Worm (Caenorhabditis elegans) whole organism, L2 larva: ENCODE measurements around the gene fbxa-181.

ENCODE experiments used
- C34F6.9 ChIP-seq: fragments of 150-350 bp; optimal IDR thresholded peaks from 2 replicates; lab custom pipeline; 2014; ENCODE audit warnings: missing biosample characterization, missing genetic modification characterization
- F13H6.1 ChIP-seq: sonication (generic microtip); optimal IDR thresholded peaks from 2 replicates; lab custom pipeline; 2016; ENCODE audit warnings: missing genetic modification characterization, missing compliant biosample characterization
- R02D3.7 ChIP-seq: fragments of 150-350 bp; optimal IDR thresholded peaks from 2 replicates; lab custom pipeline; 2014; ENCODE audit warnings: missing biosample characterization, missing genetic modification characterization
- Y55F3AM.14 ChIP-seq: fragments of 200-800 bp; sonication (Bioruptor generic); optimal IDR thresholded peaks from 2 replicates; lab custom pipeline; 2018; ENCODE audit warnings: mild to moderate bottlenecking, missing genetic modification characterization, missing compliant biosample characterization
- ZK546.5 ChIP-seq: sonication (generic microtip); optimal IDR thresholded peaks from 2 replicates; lab custom pipeline; 2017; ENCODE audit warnings: missing biosample characterization, missing genetic modification characterization
- alr-1 ChIP-seq: fragments of 150-350 bp; optimal IDR thresholded peaks from 2 replicates; lab custom pipeline; 2014; ENCODE audit warnings: missing biosample characterization, missing genetic modification characterization
- aly-2 ChIP-seq: fragments of 150-350 bp; optimal IDR thresholded peaks from 2 replicates; lab custom pipeline; 2014; ENCODE audit warnings: missing biosample characterization, missing genetic modification characterization
- ama-1 ChIP-seq: fragments of 150-350 bp; optimal IDR thresholded peaks from 2 replicates; lab custom pipeline; 2018; ENCODE audit warnings: inconsistent platforms
- blmp-1 ChIP-seq: sonication (generic microtip); optimal IDR thresholded peaks from 2 replicates; lab custom pipeline; 2017; ENCODE audit warnings: missing genetic modification characterization, mild to moderate bottlenecking, missing compliant biosample characterization, antibody characterized with exemption, moderate library complexity; ENCODE audit not compliant: insufficient read depth
- ceh-16 ChIP-seq: fragments of 150-350 bp; optimal IDR thresholded peaks from 2 replicates; lab custom pipeline; 2014; ENCODE audit warnings: missing biosample characterization, missing genetic modification characterization
- ceh-82 ChIP-seq: fragments of 150-350 bp; optimal IDR thresholded peaks from 2 replicates; lab custom pipeline; 2014; ENCODE audit warnings: missing biosample characterization, missing genetic modification characterization
- crh-2 ChIP-seq: sonication (generic microtip); optimal IDR thresholded peaks from 2 replicates; lab custom pipeline; 2017; ENCODE audit warnings: missing biosample characterization, missing genetic modification characterization
- dmd-4 ChIP-seq: sonication (generic microtip); optimal IDR thresholded peaks from 2 replicates; lab custom pipeline; 2017; ENCODE audit warnings: missing biosample characterization, missing genetic modification characterization
- egl-27 ChIP-seq: sonication (generic microtip); optimal IDR thresholded peaks from 3 replicates; lab custom pipeline; 2017; ENCODE audit warnings: missing biosample characterization, missing genetic modification reagents, missing genetic modification characterization
- elt-1 ChIP-seq: fragments of 150-350 bp; optimal IDR thresholded peaks from 2 replicates; lab custom pipeline; 2014; ENCODE audit warnings: missing biosample characterization, missing genetic modification characterization
- elt-3 ChIP-seq: sonication (generic microtip); optimal IDR thresholded peaks from 2 replicates; lab custom pipeline; 2017; ENCODE audit warnings: missing biosample characterization, missing genetic modification characterization
- fos-1 ChIP-seq: fragments of 150-350 bp; optimal IDR thresholded peaks from 2 replicates; lab custom pipeline; 2014; ENCODE audit warnings: missing biosample characterization, missing genetic modification characterization
- gmeb-1 ChIP-seq: fragments of 150-350 bp; optimal IDR thresholded peaks from 2 replicates; lab custom pipeline; 2014; ENCODE audit warnings: missing biosample characterization, missing genetic modification characterization
- lin-11 ChIP-seq: fragments of 150-350 bp; sonication (generic microtip); optimal IDR thresholded peaks from 2 replicates; lab custom pipeline; 2014; ENCODE audit warnings: missing biosample characterization, missing genetic modification characterization, inconsistent platforms, mixed read lengths
- lin-13 ChIP-seq: fragments of 150-350 bp; optimal IDR thresholded peaks from 2 replicates; lab custom pipeline; 2014; ENCODE audit warnings: missing biosample characterization, missing genetic modification reagents, missing genetic modification characterization
- lin-39 ChIP-seq: fragments of 150-350 bp; optimal IDR thresholded peaks from 2 replicates; lab custom pipeline; 2014; ENCODE audit warnings: missing biosample characterization, missing genetic modification reagents, missing genetic modification characterization
- lsy-2 ChIP-seq, 2 experiments: fragments of 150-350 bp in 1 of 2; sonication (generic microtip) in 1 of 2; optimal IDR thresholded peaks; 2 replicates each; lab custom pipeline; 2014 to 2017; ENCODE audit warnings: missing biosample characterization in 2 of 2, missing genetic modification characterization in 2 of 2
- mab-5 ChIP-seq: fragments of 150-350 bp; optimal IDR thresholded peaks from 2 replicates; lab custom pipeline; 2014; ENCODE audit warnings: missing biosample characterization, missing genetic modification characterization
- mbf-1 ChIP-seq: sonication (generic microtip); optimal IDR thresholded peaks from 2 replicates; lab custom pipeline; 2017; ENCODE audit warnings: missing biosample characterization, missing genetic modification characterization
- mdl-1 ChIP-seq, 2 experiments: fragments of 150-350 bp in 1 of 2; sonication (generic microtip) in 1 of 2; optimal IDR thresholded peaks; 2 replicates each; lab custom pipeline; 2017; ENCODE audit warnings: missing biosample characterization in 2 of 2, missing genetic modification characterization in 2 of 2
- nhr-10 ChIP-seq: sonication (generic microtip); optimal IDR thresholded peaks from 2 replicates; lab custom pipeline; 2017; ENCODE audit warnings: missing biosample characterization, missing genetic modification characterization
- nhr-12 ChIP-seq: fragments of 150-350 bp; optimal IDR thresholded peaks from 2 replicates; lab custom pipeline; 2014; ENCODE audit warnings: missing biosample characterization, missing genetic modification characterization
- nhr-129 ChIP-seq: fragments of 150-350 bp; optimal IDR thresholded peaks from 2 replicates; lab custom pipeline; 2014; ENCODE audit warnings: missing biosample characterization, missing genetic modification characterization
- nhr-21 ChIP-seq: fragments of 150-350 bp; optimal IDR thresholded peaks from 2 replicates; lab custom pipeline; 2014; ENCODE audit warnings: missing biosample characterization, missing genetic modification characterization
- nhr-23 ChIP-seq: fragments of 150-350 bp; optimal IDR thresholded peaks from 2 replicates; lab custom pipeline; 2014; ENCODE audit warnings: missing biosample characterization, missing genetic modification reagents, missing genetic modification characterization
- nhr-237 ChIP-seq: fragments of 150-350 bp; optimal IDR thresholded peaks from 2 replicates; lab custom pipeline; 2014; ENCODE audit warnings: missing biosample characterization, missing genetic modification characterization
- nhr-25 ChIP-seq: fragments of 150-350 bp; sonication (generic microtip); optimal IDR thresholded peaks from 3 replicates; lab custom pipeline; 2014; ENCODE audit warnings: missing biosample characterization, missing genetic modification characterization
- nhr-6 ChIP-seq: fragments of 150-350 bp; optimal IDR thresholded peaks from 2 replicates; lab custom pipeline; 2014; ENCODE audit warnings: missing biosample characterization, missing genetic modification characterization
- nhr-77 ChIP-seq: fragments of 150-350 bp; optimal IDR thresholded peaks from 2 replicates; lab custom pipeline; 2014; ENCODE audit warnings: missing biosample characterization, missing genetic modification characterization
- sem-4 ChIP-seq: fragments of 150-350 bp; optimal IDR thresholded peaks from 2 replicates; lab custom pipeline; 2014; ENCODE audit warnings: missing biosample characterization, missing genetic modification reagents, missing genetic modification characterization
- skn-1 ChIP-seq: sonication (generic microtip); optimal IDR thresholded peaks from 2 replicates; lab custom pipeline; 2017; ENCODE audit warnings: missing biosample characterization, missing genetic modification characterization
- sma-3 ChIP-seq: sonication (generic microtip); optimal IDR thresholded peaks from 2 replicates; lab custom pipeline; 2016; ENCODE audit warnings: missing genetic modification reagents, missing genetic modification characterization, missing compliant biosample characterization
- sma-9 ChIP-seq, 2 experiments: fragments of 150-350 bp in 1 of 2; sonication (generic microtip) in 1 of 2; optimal IDR thresholded peaks; 2 replicates each; lab custom pipeline; 2014 to 2016; ENCODE audit warnings: missing genetic modification characterization in 2 of 2, mild to moderate bottlenecking in 1 of 2, missing biosample characterization in 1 of 2, missing compliant biosample characterization in 1 of 2, missing genetic modification reagents in 1 of 2, moderate library complexity in 1 of 2
- snpc-4 ChIP-seq: fragments of 150-350 bp; optimal IDR thresholded peaks from 2 replicates; lab custom pipeline; 2014; ENCODE audit warnings: missing biosample characterization, missing genetic modification characterization
- unc-55 ChIP-seq: fragments of 150-350 bp; sonication (generic microtip); optimal IDR thresholded peaks from 3 replicates; lab custom pipeline; 2014; ENCODE audit warnings: missing biosample characterization, missing genetic modification reagents, missing genetic modification characterization
- unc-62 ChIP-seq: fragments of 150-350 bp; optimal IDR thresholded peaks from 2 replicates; lab custom pipeline; 2014; ENCODE audit warnings: missing biosample characterization, missing genetic modification reagents, missing genetic modification characterization
- zag-1 ChIP-seq: fragments of 150-350 bp; optimal IDR thresholded peaks from 2 replicates; lab custom pipeline; 2014; ENCODE audit warnings: missing biosample characterization, missing genetic modification characterization
- ztf-1 ChIP-seq: fragments of 200-800 bp; sonication (Bioruptor generic); conservative IDR thresholded peaks from 2 replicates; pipeline ENCODE4 v1.3.6; 2022; ENCODE audit warnings: missing genetic modification characterization, missing compliant biosample characterization
- ztf-4 ChIP-seq: fragments of 150-350 bp; optimal IDR thresholded peaks from 2 replicates; lab custom pipeline; 2014; ENCODE audit warnings: missing biosample characterization, missing genetic modification characterization

Gene fbxa-181

ce11 chrV:13725574-13725973 lies at the start of gene fbxa-181:
fbxa-181 (plus strand) TSS chrV:13725874.
- no peak for TF ChIP-seq skn-1 (tag; lab: Kevin White, UChicago)
- TF ChIP-seq snpc-4 (tag; lab: Kevin White, UChicago), result no peak
- TF ChIP-seq R02D3.7 (tag; lab: Kevin White, UChicago), result no peak
- TF ChIP-seq ceh-82 (tag; lab: Kevin White, UChicago), result no peak
- TF ChIP-seq fos-1 (tag; lab: Kevin White, UChicago), result no peak
- TF ChIP-seq nhr-21 (tag; lab: Kevin White, UChicago), result no peak

- TF ChIP-seq nhr-129 (peak; percentile 59), elt-3 (tag; lab: Kevin White, UChicago) (no peak), ZK546.5 (tag; lab: Kevin White, UChicago) (peak; percentile 24), nhr-23 (tag; lab: Kevin White, UChicago) (no peak), sem-4 (tag; lab: Kevin White, UChicago) (peak; percentile 57), unc-62 (GFP tag; lab: Kevin White, UChicago) (peak; percentile 57), ztf-4 (no peak), lsy-2 (tag; optimal IDR thresholded peaks at IDR 0.05; lab: Kevin White, UChicago) (peak; percentile 87 to 94), ama-1 (peak; percentile 35), snpc-4 (tag; lab: Kevin White, UChicago) (peak; percentile 78), lin-39 (no peak), nhr-77 (tag; lab: Kevin White, UChicago) (no peak), F13H6.1 (peak; percentile 86), Y55F3AM.14 (GFP tag; lab: Kevin White, UChicago) (peak; percentile 38), nhr-10 (no peak), nhr-25 (tag; lab: Kevin White, UChicago) (peak; percentile 90), zag-1 (tag; lab: Kevin White, UChicago) (peak; percentile 41), mbf-1 (tag; lab: Kevin White, UChicago) (no peak), egl-27 (tag; lab: Kevin White, UChicago) (peak; percentile 43), R02D3.7 (tag; lab: Kevin White, UChicago) (peak; percentile 68), gmeb-1 (tag; lab: Kevin White, UChicago) (peak; percentile 93), nhr-21 (tag; lab: Kevin White, UChicago) (peak; percentile 87), nhr-12 (tag; lab: Kevin White, UChicago) (no peak), dmd-4 (peak; percentile 33), lin-11 (peak; percentile 31), ceh-16 (tag; lab: Kevin White, UChicago) (peak; percentile 27), lin-13 (GFP tag; lab: Kevin White, UChicago) (peak; percentile 87), unc-55 (peak; percentile 97), blmp-1 (tag; lab: Kevin White, UChicago) (peak; percentile 60), nhr-237 (tag; lab: Kevin White, UChicago) (peak; percentile 64), sma-9 (GFP tag; optimal IDR thresholded peaks at IDR 0.05; lab: Kevin White, UChicago) (peak; percentile 94), sma-9 (tag; optimal IDR thresholded peaks at IDR 0.05; lab: Kevin White, UChicago) (no peak), C34F6.9 (peak; percentile 97), skn-1 (tag; lab: Kevin White, UChicago) (no peak), fos-1 (tag; lab: Kevin White, UChicago) (peak; percentile 69), sma-3 (GFP tag; lab: Kevin White, UChicago) (peak; percentile 80), aly-2 (tag; lab: Kevin White, UChicago) (no peak), crh-2 (tag; lab: Kevin White, UChicago) (peak; percentile 88), nhr-6 (tag; lab: Kevin White, UChicago) (no peak), elt-1 (tag; lab: Kevin White, UChicago) (no peak), mab-5 (tag; lab: Kevin White, UChicago) (peak; percentile 90), ceh-82 (tag; lab: Kevin White, UChicago) (no peak), mdl-1 (tag; optimal IDR thresholded peaks at IDR 0.05; lab: Kevin White, UChicago) (peak in 1 of 2 experiments; percentile 54), ztf-1 (GFP tag; lab: Robert Waterston, UW) (no peak), alr-1 (tag; lab: Kevin White, UChicago) (no peak)
Measured at ce11 chrV:13678542-13678941, 47.1 kb upstream of the fbxa-181 start, which contains the start of the genes tag-65 and ccz-1. tag-65 (minus strand) TSS chrV:13678587. ccz-1 (plus strand) TSS chrV:13678875.
